Worm (Caenorhabditis elegans) whole organism, L4 larva: ENCODE results near the gene oac-59.

Experiments
- ces-1 ChIP-seq: fragments of 150-350 bp; sonication (generic microtip); optimal IDR thresholded peaks from 4 replicates; lab custom pipeline; 2014; ENCODE audit warnings: missing biosample characterization, missing genetic modification reagents, missing genetic modification characterization
- hlh-11 ChIP-seq: fragments of 200-800 bp; sonication (Bioruptor generic); optimal IDR thresholded peaks from 2 replicates; lab custom pipeline; 2018; ENCODE audit warnings: mild to moderate bottlenecking, missing genetic modification characterization, missing compliant biosample characterization
- hlh-30 ChIP-seq: sonication (generic microtip); optimal IDR thresholded peaks from 2 replicates; lab custom pipeline; 2017; ENCODE audit warnings: antibody characterized with exemption, mild to moderate bottlenecking, missing genetic modification characterization, missing compliant biosample characterization; ENCODE audit not compliant: insufficient read depth
- lin-13 ChIP-seq: fragments of 150-350 bp; optimal IDR thresholded peaks from 2 replicates; lab custom pipeline; 2014; ENCODE audit warnings: missing biosample characterization, missing genetic modification reagents, missing genetic modification characterization
- mes-2 ChIP-seq: sonication (generic microtip); optimal IDR thresholded peaks from 2 replicates; lab custom pipeline; 2016; ENCODE audit warnings: missing genotype, mild to moderate bottlenecking, missing genetic modification characterization, missing compliant biosample characterization; ENCODE audit not compliant: poor library complexity, severe bottlenecking
- nhr-28 ChIP-seq: fragments of 150-350 bp; optimal IDR thresholded peaks from 2 replicates; lab custom pipeline; 2014; ENCODE audit warnings: missing biosample characterization, missing genetic modification characterization
- nhr-76 ChIP-seq: fragments of 150-350 bp; optimal IDR thresholded peaks from 2 replicates; lab custom pipeline; 2014; ENCODE audit warnings: missing biosample characterization, missing genetic modification characterization
- nhr-77 ChIP-seq: fragments of 150-350 bp; optimal IDR thresholded peaks from 2 replicates; lab custom pipeline; 2014; ENCODE audit warnings: missing biosample characterization, missing genetic modification characterization
- pha-4 ChIP-seq, 2 experiments: fragments of 150-350 bp in 1 of 2; fragments of 200-800 bp in 1 of 2; sonication (Bioruptor generic) in 1 of 2; IDR thresholded peaks in 1 of 2; optimal IDR thresholded peaks in 1 of 2; 2 replicates each; pipeline versions ENCODE4 v1.3.6 to Lab custom; 2014 to 2022; ENCODE audit warnings: missing genetic modification characterization in 2 of 2, missing genetic modification reagents in 2 of 2, missing biosample characterization in 1 of 2, missing compliant biosample characterization in 1 of 2
- pqm-1 ChIP-seq: sonication (generic microtip); optimal IDR thresholded peaks from 2 replicates; lab custom pipeline; 2017; ENCODE audit warnings: missing biosample characterization, missing genetic modification characterization
- unc-39 ChIP-seq: sonication (generic microtip); optimal IDR thresholded peaks from 2 replicates; lab custom pipeline; 2017; ENCODE audit warnings: missing biosample characterization, missing genetic modification characterization
- unc-62 ChIP-seq, 3 experiments: fragments of 150-350 bp in 1 of 3; sonication (generic microtip); optimal IDR thresholded peaks in 2 of 3; peaks in 1 of 3; 1 replicate in 1 of 3; 2 replicates in 2 of 3; lab custom pipeline; 2014 to 2017; ENCODE audit warnings: missing biosample characterization in 3 of 3, missing genetic modification characterization in 3 of 3, missing genetic modification reagents in 3 of 3, missing genotype in 1 of 3
- zag-1 ChIP-seq: fragments of 150-350 bp; optimal IDR thresholded peaks from 2 replicates; lab custom pipeline; 2014; ENCODE audit warnings: missing biosample characterization, missing genetic modification characterization
- ztf-7 ChIP-seq: fragments of 150-350 bp; optimal IDR thresholded peaks from 2 replicates; lab custom pipeline; 2014; ENCODE audit warnings: missing biosample characterization, missing genetic modification characterization

ce11 chrIV:12305956-12306355 lies 4.9 kb upstream of the oac-59 start:
- TF ChIP-seq mes-2 (tag; lab: Kevin White, UChicago) = no peak
- no peak for TF ChIP-seq pha-4 (GFP tag; IDR thresholded peaks at IDR 0.05; lab: Robert Waterston, UW)
- TF ChIP-seq pha-4 (tag; optimal IDR thresholded peaks at IDR 0.05; lab: Kevin White, UChicago) = no peak
- TF ChIP-seq hlh-11 (tag; lab: Kevin White, UChicago) = peak; percentile 69
- TF ChIP-seq unc-62 (GFP tag; optimal IDR thresholded peaks at IDR 0.05 in 1 of 2; lab: Kevin White, UChicago) = peak in 1 of 2 experiments; percentile 9
- TF ChIP-seq unc-62 (tag; optimal IDR thresholded peaks at IDR 0.05; lab: Kevin White, UChicago) = no peak
- TF ChIP-seq lin-13 (GFP tag; lab: Kevin White, UChicago) = no peak
- TF ChIP-seq ztf-7 (tag; lab: Kevin White, UChicago) = peak; percentile 2
- no peak for TF ChIP-seq zag-1 (tag; lab: Kevin White, UChicago)
- peak; percentile 31 for TF ChIP-seq nhr-28
- no peak for TF ChIP-seq unc-39 (tag; lab: Kevin White, UChicago)
- no peak for TF ChIP-seq nhr-76 (tag; lab: Kevin White, UChicago)
- no peak for TF ChIP-seq nhr-77
- no peak for TF ChIP-seq hlh-30 (tag; lab: Kevin White, UChicago)
- no peak for TF ChIP-seq ces-1 (GFP tag; lab: Kevin White, UChicago)
- TF ChIP-seq pqm-1 (tag; lab: Kevin White, UChicago) = peak; percentile 90
